Worm (Caenorhabditis elegans) whole organism, mixed stage, embryonic: ENCODE measurements around the gene Y119D3B.14.

ENCODE experiments used
- bed-3 ChIP-seq: fragments of 200-800 bp; sonication (Bioruptor generic); optimal IDR thresholded peaks from 3 replicates; lab custom pipeline; 2018; ENCODE audit warnings: mild to moderate bottlenecking, missing genetic modification characterization, moderate library complexity, missing compliant biosample characterization
- ceh-43 ChIP-seq: fragments of 200-800 bp; sonication (Bioruptor generic); optimal IDR thresholded peaks from 2 replicates; lab custom pipeline; 2018; ENCODE audit warnings: mild to moderate bottlenecking, missing genetic modification characterization, moderate library complexity, missing compliant biosample characterization
- ces-1 ChIP-seq: fragments of 150-350 bp; optimal IDR thresholded peaks from 2 replicates; lab custom pipeline; 2014; ENCODE audit warnings: missing biosample characterization, missing genetic modification reagents, missing genetic modification characterization
- elt-3 ChIP-seq: fragments of 150-350 bp; optimal IDR thresholded peaks from 2 replicates; lab custom pipeline; 2014; ENCODE audit warnings: missing biosample characterization, missing genetic modification characterization
- lsy-2 ChIP-seq: fragments of 150-350 bp; optimal IDR thresholded peaks from 2 replicates; lab custom pipeline; 2014; ENCODE audit warnings: missing biosample characterization, missing genetic modification characterization
- mab-5 ChIP-seq: fragments of 150-350 bp; optimal IDR thresholded peaks from 2 replicates; lab custom pipeline; 2014; ENCODE audit warnings: missing biosample characterization, missing genetic modification characterization
- mep-1 ChIP-seq: fragments of 150-350 bp; optimal IDR thresholded peaks from 2 replicates; lab custom pipeline; 2017; ENCODE audit warnings: missing biosample characterization, missing genetic modification reagents, missing genetic modification characterization, inconsistent platforms
- nhr-2 ChIP-seq: fragments of 150-350 bp; optimal IDR thresholded peaks from 2 replicates; lab custom pipeline; 2014; ENCODE audit warnings: missing biosample characterization, missing genetic modification characterization
- nhr-237 ChIP-seq: fragments of 150-350 bp; optimal IDR thresholded peaks from 2 replicates; lab custom pipeline; 2014; ENCODE audit warnings: missing biosample characterization, missing genetic modification characterization
- pha-4 ChIP-seq: fragments of 150-350 bp; optimal IDR thresholded peaks from 2 replicates; lab custom pipeline; 2018; ENCODE audit warnings: missing biosample characterization, missing genetic modification reagents, missing genetic modification characterization
- snpc-4 ChIP-seq: fragments of 150-350 bp; optimal IDR thresholded peaks from 2 replicates; lab custom pipeline; 2014; ENCODE audit warnings: missing biosample characterization, missing genetic modification characterization
- unc-39 ChIP-seq: fragments of 150-350 bp; optimal IDR thresholded peaks from 2 replicates; lab custom pipeline; 2014; ENCODE audit warnings: missing biosample characterization, missing genetic modification characterization
- unc-62 ChIP-seq: fragments of 150-350 bp; optimal IDR thresholded peaks from 2 replicates; lab custom pipeline; 2014; ENCODE audit warnings: missing biosample characterization, missing genetic modification reagents, missing genetic modification characterization
- ztf-11 ChIP-seq: fragments of 150-350 bp; optimal IDR thresholded peaks from 2 replicates; lab custom pipeline; 2014; ENCODE audit warnings: missing biosample characterization, missing genetic modification characterization

ce11 chrIII:1207027-1207426, 13.4 kb upstream of the Y119D3B.14 start:
- no peak for TF ChIP-seq ztf-11 (tag; lab: Kevin White, UChicago)
- TF ChIP-seq unc-62 (GFP tag; lab: Kevin White, UChicago), result no peak
- TF ChIP-seq lsy-2 (tag; lab: Kevin White, UChicago), result no peak
- no peak for TF ChIP-seq pha-4 (tag; lab: Kevin White, UChicago)
- no peak for TF ChIP-seq snpc-4
- no peak for TF ChIP-seq mab-5 (tag; lab: Kevin White, UChicago)
- TF ChIP-seq nhr-2 (tag; lab: Kevin White, UChicago), result no peak
- TF ChIP-seq elt-3 (tag; lab: Kevin White, UChicago), result no peak
- no peak for TF ChIP-seq mep-1 (tag; lab: Kevin White, UChicago)
- no peak for TF ChIP-seq nhr-237 (tag; lab: Kevin White, UChicago)
- TF ChIP-seq unc-39 (tag; lab: Kevin White, UChicago), result no peak
- TF ChIP-seq ceh-43 (GFP tag; lab: Kevin White, UChicago), result no peak
- TF ChIP-seq bed-3 (GFP tag; lab: Kevin White, UChicago), result no peak
- TF ChIP-seq ces-1 (GFP tag; lab: Kevin White, UChicago), result no peak
